Worm (Caenorhabditis elegans) whole organism, L2 larva: ENCODE results near the gene saps-1.
A peak's percentile ranks its signal among the peaks of the same experiment; 100 is the strongest.

Source experiments
- C34F6.9 ChIP-seq: fragments of 150-350 bp; optimal IDR thresholded peaks from 2 replicates; lab custom pipeline; 2014; ENCODE audit warnings: missing biosample characterization, missing genetic modification characterization
- F13H6.1 ChIP-seq: sonication (generic microtip); optimal IDR thresholded peaks from 2 replicates; lab custom pipeline; 2016; ENCODE audit warnings: missing genetic modification characterization, missing compliant biosample characterization
- R02D3.7 ChIP-seq: fragments of 150-350 bp; optimal IDR thresholded peaks from 2 replicates; lab custom pipeline; 2014; ENCODE audit warnings: missing biosample characterization, missing genetic modification characterization
- Y55F3AM.14 ChIP-seq: fragments of 200-800 bp; sonication (Bioruptor generic); optimal IDR thresholded peaks from 2 replicates; lab custom pipeline; 2018; ENCODE audit warnings: mild to moderate bottlenecking, missing genetic modification characterization, missing compliant biosample characterization
- ZK546.5 ChIP-seq: sonication (generic microtip); optimal IDR thresholded peaks from 2 replicates; lab custom pipeline; 2017; ENCODE audit warnings: missing biosample characterization, missing genetic modification characterization
- alr-1 ChIP-seq: fragments of 150-350 bp; optimal IDR thresholded peaks from 2 replicates; lab custom pipeline; 2014; ENCODE audit warnings: missing biosample characterization, missing genetic modification characterization
- ama-1 ChIP-seq: fragments of 150-350 bp; optimal IDR thresholded peaks from 2 replicates; lab custom pipeline; 2018; ENCODE audit warnings: inconsistent platforms
- blmp-1 ChIP-seq: sonication (generic microtip); optimal IDR thresholded peaks from 2 replicates; lab custom pipeline; 2017; ENCODE audit warnings: missing genetic modification characterization, mild to moderate bottlenecking, missing compliant biosample characterization, antibody characterized with exemption, moderate library complexity; ENCODE audit not compliant: insufficient read depth
- ceh-16 ChIP-seq: fragments of 150-350 bp; optimal IDR thresholded peaks from 2 replicates; lab custom pipeline; 2014; ENCODE audit warnings: missing biosample characterization, missing genetic modification characterization
- egl-27 ChIP-seq: sonication (generic microtip); optimal IDR thresholded peaks from 3 replicates; lab custom pipeline; 2017; ENCODE audit warnings: missing biosample characterization, missing genetic modification reagents, missing genetic modification characterization
- elt-3 ChIP-seq: sonication (generic microtip); optimal IDR thresholded peaks from 2 replicates; lab custom pipeline; 2017; ENCODE audit warnings: missing biosample characterization, missing genetic modification characterization
- fos-1 ChIP-seq: fragments of 150-350 bp; optimal IDR thresholded peaks from 2 replicates; lab custom pipeline; 2014; ENCODE audit warnings: missing biosample characterization, missing genetic modification characterization
- gmeb-1 ChIP-seq: fragments of 150-350 bp; optimal IDR thresholded peaks from 2 replicates; lab custom pipeline; 2014; ENCODE audit warnings: missing biosample characterization, missing genetic modification characterization
- lin-39 ChIP-seq: fragments of 150-350 bp; optimal IDR thresholded peaks from 2 replicates; lab custom pipeline; 2014; ENCODE audit warnings: missing biosample characterization, missing genetic modification reagents, missing genetic modification characterization
- lsy-2 ChIP-seq, 2 experiments: fragments of 150-350 bp in 1 of 2; sonication (generic microtip) in 1 of 2; optimal IDR thresholded peaks; 2 replicates each; lab custom pipeline; 2014 to 2017; ENCODE audit warnings: missing biosample characterization in 2 of 2, missing genetic modification characterization in 2 of 2
- mab-5 ChIP-seq: fragments of 150-350 bp; optimal IDR thresholded peaks from 2 replicates; lab custom pipeline; 2014; ENCODE audit warnings: missing biosample characterization, missing genetic modification characterization
- mbf-1 ChIP-seq: sonication (generic microtip); optimal IDR thresholded peaks from 2 replicates; lab custom pipeline; 2017; ENCODE audit warnings: missing biosample characterization, missing genetic modification characterization
- mdl-1 ChIP-seq, 2 experiments: fragments of 150-350 bp in 1 of 2; sonication (generic microtip) in 1 of 2; optimal IDR thresholded peaks; 2 replicates each; lab custom pipeline; 2017; ENCODE audit warnings: missing biosample characterization in 2 of 2, missing genetic modification characterization in 2 of 2
- nhr-10 ChIP-seq: sonication (generic microtip); optimal IDR thresholded peaks from 2 replicates; lab custom pipeline; 2017; ENCODE audit warnings: missing biosample characterization, missing genetic modification characterization
- nhr-11 ChIP-seq: fragments of 150-350 bp; optimal IDR thresholded peaks from 2 replicates; lab custom pipeline; 2014; ENCODE audit warnings: missing biosample characterization, missing genetic modification characterization
- nhr-12 ChIP-seq: fragments of 150-350 bp; optimal IDR thresholded peaks from 2 replicates; lab custom pipeline; 2014; ENCODE audit warnings: missing biosample characterization, missing genetic modification characterization
- nhr-129 ChIP-seq: fragments of 150-350 bp; optimal IDR thresholded peaks from 2 replicates; lab custom pipeline; 2014; ENCODE audit warnings: missing biosample characterization, missing genetic modification characterization
- nhr-23 ChIP-seq: fragments of 150-350 bp; optimal IDR thresholded peaks from 2 replicates; lab custom pipeline; 2014; ENCODE audit warnings: missing biosample characterization, missing genetic modification reagents, missing genetic modification characterization
- nhr-25 ChIP-seq: fragments of 150-350 bp; sonication (generic microtip); optimal IDR thresholded peaks from 3 replicates; lab custom pipeline; 2014; ENCODE audit warnings: missing biosample characterization, missing genetic modification characterization
- nhr-6 ChIP-seq: fragments of 150-350 bp; optimal IDR thresholded peaks from 2 replicates; lab custom pipeline; 2014; ENCODE audit warnings: missing biosample characterization, missing genetic modification characterization
- nhr-77 ChIP-seq: fragments of 150-350 bp; optimal IDR thresholded peaks from 2 replicates; lab custom pipeline; 2014; ENCODE audit warnings: missing biosample characterization, missing genetic modification characterization
- peb-1 ChIP-seq: fragments of 150-350 bp; optimal IDR thresholded peaks from 2 replicates; lab custom pipeline; 2014; ENCODE audit warnings: missing biosample characterization, missing genetic modification characterization
- sem-4 ChIP-seq: fragments of 150-350 bp; optimal IDR thresholded peaks from 2 replicates; lab custom pipeline; 2014; ENCODE audit warnings: missing biosample characterization, missing genetic modification reagents, missing genetic modification characterization
- skn-1 ChIP-seq: sonication (generic microtip); optimal IDR thresholded peaks from 2 replicates; lab custom pipeline; 2017; ENCODE audit warnings: missing biosample characterization, missing genetic modification characterization
- sma-3 ChIP-seq: sonication (generic microtip); optimal IDR thresholded peaks from 2 replicates; lab custom pipeline; 2016; ENCODE audit warnings: missing genetic modification reagents, missing genetic modification characterization, missing compliant biosample characterization
- sma-9 ChIP-seq, 2 experiments: fragments of 150-350 bp in 1 of 2; sonication (generic microtip) in 1 of 2; optimal IDR thresholded peaks; 2 replicates each; lab custom pipeline; 2014 to 2016; ENCODE audit warnings: missing genetic modification characterization in 2 of 2, mild to moderate bottlenecking in 1 of 2, missing biosample characterization in 1 of 2, missing compliant biosample characterization in 1 of 2, missing genetic modification reagents in 1 of 2, moderate library complexity in 1 of 2
- snpc-4 ChIP-seq: fragments of 150-350 bp; optimal IDR thresholded peaks from 2 replicates; lab custom pipeline; 2014; ENCODE audit warnings: missing biosample characterization, missing genetic modification characterization
- unc-55 ChIP-seq: fragments of 150-350 bp; sonication (generic microtip); optimal IDR thresholded peaks from 3 replicates; lab custom pipeline; 2014; ENCODE audit warnings: missing biosample characterization, missing genetic modification reagents, missing genetic modification characterization
- unc-62 ChIP-seq: fragments of 150-350 bp; optimal IDR thresholded peaks from 2 replicates; lab custom pipeline; 2014; ENCODE audit warnings: missing biosample characterization, missing genetic modification reagents, missing genetic modification characterization
- ztf-1 ChIP-seq: fragments of 200-800 bp; sonication (Bioruptor generic); conservative IDR thresholded peaks from 2 replicates; pipeline ENCODE4 v1.3.6; 2022; ENCODE audit warnings: missing genetic modification characterization, missing compliant biosample characterization
- ztf-11 ChIP-seq: sonication (generic microtip); optimal IDR thresholded peaks from 2 replicates; lab custom pipeline; 2017; ENCODE audit warnings: missing biosample characterization, missing genetic modification characterization
- ztf-4 ChIP-seq: fragments of 150-350 bp; optimal IDR thresholded peaks from 2 replicates; lab custom pipeline; 2014; ENCODE audit warnings: missing biosample characterization, missing genetic modification characterization

Gene saps-1

ce11 chrII:11297217-11297738, at the start of gene saps-1:
Gene saps-1 (plus strand): TSS chrII:11297688.
- TF ChIP-seq gmeb-1, result peak; percentile 35
- peak; percentile 25 for TF ChIP-seq nhr-129 (tag; lab: Kevin White, UChicago)
- peak; percentile 31 for TF ChIP-seq fos-1 (tag; lab: Kevin White, UChicago)
- TF ChIP-seq F13H6.1 (tag; lab: Kevin White, UChicago), result no peak
- TF ChIP-seq ztf-4, result no peak
- no peak for TF ChIP-seq nhr-10 (tag; lab: Kevin White, UChicago)
- TF ChIP-seq sma-3 (GFP tag; lab: Kevin White, UChicago), result no peak
- TF ChIP-seq C34F6.9 (tag; lab: Kevin White, UChicago), result peak; percentile 10
- TF ChIP-seq lsy-2 (tag; optimal IDR thresholded peaks at IDR 0.05; lab: Kevin White, UChicago), result peak in 1 of 2 experiments; percentile 36
- peak; percentile 25 for TF ChIP-seq unc-55 (GFP tag; lab: Kevin White, UChicago)

ce11 chrII:11255536-11255935, 42.0 kb upstream of the saps-1 start, which contains the start of gene T05B9.2:
Gene T05B9.2 (plus strand): TSS chrII:11255836.
- no peak for TF ChIP-seq ztf-4
- TF ChIP-seq elt-3 (tag; lab: Kevin White, UChicago), result no peak
- no peak for TF ChIP-seq peb-1
- no peak for TF ChIP-seq skn-1
- no peak for TF ChIP-seq Y55F3AM.14
- TF ChIP-seq nhr-77 (tag; lab: Kevin White, UChicago), result no peak
- no peak for TF ChIP-seq sma-3 (GFP tag; lab: Kevin White, UChicago)
- no peak for TF ChIP-seq blmp-1 (tag; lab: Kevin White, UChicago)
- TF ChIP-seq nhr-6, result no peak
- no peak for TF ChIP-seq nhr-25 (tag; lab: Kevin White, UChicago)
- TF ChIP-seq ztf-11 (tag; lab: Kevin White, UChicago), result no peak
- TF ChIP-seq lin-39 (tag; lab: Kevin White, UChicago), result no peak
- no peak for TF ChIP-seq mbf-1 (tag; lab: Kevin White, UChicago)
- no peak for TF ChIP-seq nhr-23 (tag; lab: Kevin White, UChicago)
- TF ChIP-seq fos-1 (tag; lab: Kevin White, UChicago), result no peak
- TF ChIP-seq ceh-16, result no peak
- no peak for TF ChIP-seq gmeb-1

- TF ChIP-seq alr-1 (tag; lab: Kevin White, UChicago), result no peak
- no peak for TF ChIP-seq nhr-6
- no peak for TF ChIP-seq ztf-4
- no peak for TF ChIP-seq peb-1
- TF ChIP-seq lin-39 (tag; lab: Kevin White, UChicago), result no peak
- TF ChIP-seq sem-4 (tag; lab: Kevin White, UChicago), result no peak
- TF ChIP-seq lsy-2 (tag; optimal IDR thresholded peaks at IDR 0.05; lab: Kevin White, UChicago), result no peak
- TF ChIP-seq F13H6.1 (tag; lab: Kevin White, UChicago), result no peak
- no peak for TF ChIP-seq R02D3.7
- TF ChIP-seq Y55F3AM.14, result no peak
- no peak for TF ChIP-seq egl-27 (tag; lab: Kevin White, UChicago)
- no peak for TF ChIP-seq ama-1 (lab: Kevin White, UChicago)
- TF ChIP-seq nhr-77 (tag; lab: Kevin White, UChicago), result no peak
- no peak for TF ChIP-seq nhr-11 (tag; lab: Kevin White, UChicago)
- TF ChIP-seq elt-3 (tag; lab: Kevin White, UChicago), result no peak
- TF ChIP-seq nhr-12 (tag; lab: Kevin White, UChicago), result no peak
- no peak for TF ChIP-seq ZK546.5 (tag; lab: Kevin White, UChicago)
- TF ChIP-seq sma-9 (GFP tag; optimal IDR thresholded peaks at IDR 0.05; lab: Kevin White, UChicago), result no peak
- no peak for TF ChIP-seq sma-9 (tag; optimal IDR thresholded peaks at IDR 0.05; lab: Kevin White, UChicago)
- no peak for TF ChIP-seq C34F6.9 (tag; lab: Kevin White, UChicago)
- TF ChIP-seq ceh-16, result no peak
- TF ChIP-seq, all 48 proteins: peak for 0
Measured at ce11 chrII:11259766-11260165, 37.7 kb upstream of the saps-1 start.

- TF ChIP-seq ceh-16, result no peak
Measured at ce11 chrII:11261173-11261572, 36.3 kb upstream of the saps-1 start, which contains the start of gene T05B9.1. Gene T05B9.1 (minus strand): TSS chrII:11261192.

ce11 chrII:11268822-11269221, 28.7 kb upstream of the saps-1 start, which contains the start of gene cut-1:
Gene cut-1 (plus strand): TSS chrII:11269122.
- TF ChIP-seq sem-4 (tag; lab: Kevin White, UChicago) (no peak), ceh-16 (no peak), ztf-1 (GFP tag; lab: Robert Waterston, UW) (no peak), alr-1 (tag; lab: Kevin White, UChicago) (no peak), unc-62 (no peak), ama-1 (lab: Kevin White, UChicago) (no peak), snpc-4 (no peak), peb-1 (no peak), elt-3 (tag; lab: Kevin White, UChicago) (no peak), nhr-12 (tag; lab: Kevin White, UChicago) (no peak), lin-39 (tag; lab: Kevin White, UChicago) (no peak), nhr-23 (tag; lab: Kevin White, UChicago) (no peak), unc-55 (GFP tag; lab: Kevin White, UChicago) (no peak), nhr-25 (tag; lab: Kevin White, UChicago) (no peak), ZK546.5 (tag; lab: Kevin White, UChicago) (no peak), ztf-11 (tag; lab: Kevin White, UChicago) (no peak), mab-5 (tag; lab: Kevin White, UChicago) (no peak), mdl-1 (tag; optimal IDR thresholded peaks at IDR 0.05; lab: Kevin White, UChicago) (no peak), gmeb-1 (no peak)
